Worm (Caenorhabditis elegans): Measurements from ENCODE around the gene K01F9.2.

The K01F9.2 gene

DNA sequence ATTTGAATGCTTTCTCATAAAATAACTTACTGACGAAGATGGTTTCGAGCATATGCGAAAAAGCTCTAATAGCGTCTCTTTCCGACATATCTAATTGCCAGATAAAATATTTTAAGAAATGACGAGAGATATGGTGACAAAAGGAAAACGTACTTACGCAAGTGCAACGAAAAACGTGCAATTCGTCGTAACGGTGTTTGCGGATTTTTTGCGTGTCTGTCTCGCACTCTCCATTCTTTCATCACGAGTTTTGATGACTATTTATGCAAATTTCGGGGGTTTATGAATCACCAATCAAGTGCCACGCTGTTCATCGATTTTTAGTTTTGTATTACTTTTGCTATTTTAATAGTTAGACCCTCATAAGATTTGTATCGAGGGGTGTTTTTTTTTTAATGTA is 12.0 kb upstream of the K01F9.2 start, which contains the start of gene ZK637.14:
Gene ZK637.14 (minus strand): TSS at position 201 of the 400 bp plus-strand sequence.
- no peak for TF ChIP-seq cebp-2 (GFP tag; IDR thresholded peaks at IDR 0.05)
- TF ChIP-seq cebp-1 (GFP tag; IDR thresholded peaks at IDR 0.05) = no peak
- TF ChIP-seq cebp-1 (tag; optimal IDR thresholded peaks at IDR 0.05) = peak; percentile 66
- peak; percentile 14 for TF ChIP-seq lin-54 (GFP tag; optimal IDR thresholded peaks at IDR 0.05)
- peak; percentile 70 for TF ChIP-seq ztf-18 (tag; optimal IDR thresholded peaks at IDR 0.05)
- TF ChIP-seq lin-40 (tag; optimal IDR thresholded peaks at IDR 0.05) = peak; percentile 1
- TF ChIP-seq nfyb-1 (GFP tag; IDR thresholded peaks at IDR 0.05) = no peak
- peak in 1 of 3 experiments; percentile 8 for TF ChIP-seq lin-35 (GFP tag; optimal IDR thresholded peaks at IDR 0.05)
- peak; percentile 20 for TF ChIP-seq nhr-80 (tag; optimal IDR thresholded peaks at IDR 0.05)
- TF ChIP-seq attf-5 (GFP tag; optimal IDR thresholded peaks at IDR 0.05) = peak; percentile 65
- peak; percentile 11 for TF ChIP-seq tbp1 (GFP tag; optimal IDR thresholded peaks at IDR 0.05)

DNA sequence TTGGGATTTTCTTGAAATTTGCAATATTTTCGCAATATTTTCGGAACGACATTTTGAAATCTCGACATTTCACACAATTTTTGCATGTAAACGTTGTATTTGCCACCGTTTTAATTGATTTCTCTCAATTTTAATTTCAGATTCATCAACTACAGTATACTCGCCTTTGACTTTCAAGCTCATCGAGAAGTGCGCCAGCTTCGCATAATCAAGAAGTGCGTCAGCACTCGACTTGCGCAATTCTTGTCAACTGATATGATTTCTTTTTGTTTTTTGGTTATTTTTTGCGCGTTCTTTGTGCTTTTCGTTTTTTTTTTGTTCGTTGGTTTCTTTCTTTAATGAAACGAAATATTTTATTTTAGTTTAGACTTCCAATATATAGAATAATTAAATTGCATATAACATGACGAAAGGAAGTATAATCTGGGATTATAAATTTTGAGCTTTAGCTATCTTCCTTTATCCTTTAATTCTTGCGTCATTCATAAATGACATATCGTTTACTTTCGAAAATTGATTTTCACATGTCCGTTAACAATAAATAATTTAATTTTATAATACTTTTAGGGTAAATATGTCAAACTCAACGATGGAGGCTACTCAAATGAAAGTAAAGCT is 10.4 kb upstream of the K01F9.2 start, which contains the start of gene famh-136:
Gene famh-136 (plus strand): TSS at position 568 of the 618 bp plus-strand sequence.
- TF ChIP-seq F57C9.4 (tag; optimal IDR thresholded peaks at IDR 0.05) (no peak), ztf-18 (tag; optimal IDR thresholded peaks at IDR 0.05) (peak; percentile 99), ceh-79 (tag; optimal IDR thresholded peaks at IDR 0.05) (no peak), lag-1 (GFP tag; IDR thresholded peaks at IDR 0.05) (no peak), mcd-1 (GFP tag; IDR thresholded peaks at IDR 0.05) (peak; percentile 86), ztf-3 (GFP tag; optimal IDR thresholded peaks at IDR 0.05) (no peak), F52B5.7 (tag; optimal IDR thresholded peaks at IDR 0.05) (no peak), madf-8 (GFP tag; conservative IDR thresholded peaks at IDR 0.05) (peak; percentile 67), F10E7.11 (tag; optimal IDR thresholded peaks at IDR 0.05) (no peak), akir-1 (GFP tag; optimal IDR thresholded peaks at IDR 0.05) (no peak), nhr-90 (tag; optimal IDR thresholded peaks at IDR 0.05) (no peak), D2030.7 (GFP tag; IDR thresholded peaks at IDR 0.05) (no peak), snpc-4 (GFP tag; optimal IDR thresholded peaks at IDR 0.05) (peak; percentile 53), snpc-4 (tag; optimal IDR thresholded peaks at IDR 0.05) (peak; percentile 50 to 74 (median 64)), F57A8.1 (GFP tag; optimal IDR thresholded peaks at IDR 0.05) (no peak), nhr-27 (tag; optimal IDR thresholded peaks at IDR 0.05) (no peak), F22D6.2 (tag; optimal IDR thresholded peaks at IDR 0.05) (peak; percentile 67), T07F8.4 (tag; optimal IDR thresholded peaks at IDR 0.05) (peak; percentile 5), nhr-179 (tag; optimal IDR thresholded peaks at IDR 0.05) (no peak), F49E8.2 (tag; optimal IDR thresholded peaks at IDR 0.05; ENCODE audit: insufficient read depth) (no peak), let-607 (tag; optimal IDR thresholded peaks at IDR 0.05) (peak; percentile 39 to 76), ceh-40 (GFP tag; IDR thresholded peaks at IDR 0.05) (no peak), cebp-1 (GFP tag; IDR thresholded peaks at IDR 0.05) (peak; percentile 36; the same call in 1 of the 2 replicates), cebp-1 (tag; optimal IDR thresholded peaks at IDR 0.05) (peak; percentile 90), F39B2.1 (GFP tag; IDR thresholded peaks at IDR 0.05) (peak; percentile 55; the same call in 1 of the 2 replicates), lsy-27 (tag; optimal IDR thresholded peaks at IDR 0.05; ENCODE audit: borderline replicate concordance, insufficient read depth) (no peak), hrde-1 (tag; optimal IDR thresholded peaks at IDR 0.05; ENCODE audit: borderline replicate concordance) (no peak), zim-3 (tag; optimal IDR thresholded peaks at IDR 0.05) (no peak), madf-6 (GFP tag; IDR thresholded peaks at IDR 0.05) (peak; percentile 84), gei-17 (GFP tag; optimal IDR thresholded peaks at IDR 0.05) (peak; percentile 40), lin-26 (GFP tag; IDR thresholded peaks at IDR 0.05) (no peak), aptf-3 (GFP tag; IDR thresholded peaks at IDR 0.05) (no peak), F33H1.4 (GFP tag; IDR thresholded peaks at IDR 0.05) (peak; percentile 74), mes-4 (tag; optimal IDR thresholded peaks at IDR 0.05) (no peak), K11D2.4 (GFP tag; IDR thresholded peaks at IDR 0.05) (peak; percentile 87), ekl-4 (GFP tag; IDR thresholded peaks at IDR 0.05) (peak; percentile 67; the same call in 1 of the 2 replicates), attf-6 (GFP tag; IDR thresholded peaks at IDR 0.05) (no peak), nhr-120 (GFP tag; IDR thresholded peaks at IDR 0.05) (no peak)

Measured in whole organism, young adult.